Worm (Caenorhabditis elegans) whole organism, late embryonic: ENCODE data around the gene srbc-40.

Experiments used
- F13H6.1 ChIP-seq: sonication (generic microtip); optimal IDR thresholded peaks from 2 replicates; lab custom pipeline; 2016; ENCODE audit warnings: missing genetic modification characterization, missing compliant biosample characterization
- madf-2 ChIP-seq: sonication (generic microtip); optimal IDR thresholded peaks from 2 replicates; lab custom pipeline; 2017; ENCODE audit warnings: missing genetic modification characterization, missing compliant biosample characterization
- pha-4 ChIP-seq: fragments of 150-350 bp; optimal IDR thresholded peaks from 2 replicates; lab custom pipeline; 2018; ENCODE audit warnings: missing biosample characterization, missing genetic modification reagents, missing genetic modification characterization
- pqm-1 ChIP-seq: sonication (generic microtip); optimal IDR thresholded peaks from 2 replicates; lab custom pipeline; 2016; ENCODE audit warnings: missing genetic modification characterization, missing compliant biosample characterization
- unc-55 ChIP-seq: sonication (generic microtip); optimal IDR thresholded peaks from 2 replicates; lab custom pipeline; 2017; ENCODE audit warnings: missing biosample characterization, missing genetic modification reagents, missing genetic modification characterization

DNA sequence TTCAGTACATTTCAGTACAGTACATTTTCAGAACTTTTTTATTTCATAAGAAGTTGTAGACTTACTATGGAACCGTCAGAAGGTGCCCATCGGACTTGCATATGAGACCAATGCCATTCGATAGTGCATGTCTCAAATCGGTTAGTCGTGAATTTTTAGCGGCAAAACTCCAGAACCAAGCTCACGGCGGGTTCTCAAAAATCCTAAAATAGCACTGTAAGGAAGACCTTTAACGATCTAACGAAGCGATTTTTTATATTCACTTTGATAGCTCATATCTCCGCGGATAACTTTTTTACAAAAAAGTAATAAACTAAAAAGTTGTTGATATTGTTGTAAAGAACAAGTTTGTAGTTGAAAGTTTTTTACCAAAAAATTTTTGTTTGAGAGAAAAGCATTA is 45.4 kb downstream of the srbc-40 start, which contains the start of gene sru-25:
- no peak for TF ChIP-seq pha-4 (tag; lab: Kevin White, UChicago)
- no peak for TF ChIP-seq pqm-1
- TF ChIP-seq F13H6.1 (tag; lab: Kevin White, UChicago) = no peak
- no peak for TF ChIP-seq unc-55 (GFP tag; lab: Kevin White, UChicago)
- no peak for TF ChIP-seq madf-2 (tag; lab: Kevin White, UChicago)
